2 fruit fly cellular contexts compared by ENCODE assay signal in genomic region chr3R:18582236-18582635, dm6.
A peak's percentile ranks its signal among the peaks of the same experiment; 100 is the strongest.
TF ChIP-seq lines count a peak whose summit lies in the region.

No protein-coding gene starts in this region.

TF ChIP-seq in whole organism, adult, 20 proteins besides CTCF, POLR2A, EP300 and RAD21 (continued from another document):
- TF ChIP-seq kay (GFP tag; lab: Kevin White, UChicago; ENCODE audit: borderline replicate concordance) (peak; percentile 74), bab1 (GFP tag; optimal IDR thresholded peaks at IDR 0.05; lab: Kevin White, UChicago) (no peak)

TF ChIP-seq in whole organism, embryonic, 481 proteins besides CTCF, POLR2A, EP300 and RAD21 (continued from another document):
- peak; percentile 1 for TF ChIP-seq CG15479 (GFP tag; optimal IDR thresholded peaks at IDR 0.05; lab: Kevin White, UChicago)
- TF ChIP-seq Dfd (GFP tag; optimal IDR thresholded peaks at IDR 0.05; lab: Kevin White, UChicago), result no peak
